Worm (Caenorhabditis elegans): ENCODE data around the gene mrps-25.

Gene mrps-25

ce11 chrIV:1012447-1012846 is 44.2 kb upstream of the mrps-25 start, which contains the start of gene rbm-39 (continued):
- TF ChIP-seq mdl-1 (tag; optimal IDR thresholded peaks at IDR 0.05): peak in 1 of 2 experiments; percentile 59
- TF ChIP-seq F13H6.1 (tag; optimal IDR thresholded peaks at IDR 0.05): peak; percentile 76
- no peak for TF ChIP-seq nhr-10 (tag; optimal IDR thresholded peaks at IDR 0.05)
- TF ChIP-seq ceh-16 (tag; optimal IDR thresholded peaks at IDR 0.05): peak; percentile 26
- peak; percentile 5 for TF ChIP-seq mab-5 (tag; optimal IDR thresholded peaks at IDR 0.05)
- TF ChIP-seq R02D3.7 (tag; optimal IDR thresholded peaks at IDR 0.05): no peak
- TF ChIP-seq nhr-129 (tag; optimal IDR thresholded peaks at IDR 0.05): peak; percentile 77
- TF ChIP-seq ceh-82 (tag; optimal IDR thresholded peaks at IDR 0.05): peak; percentile 4
- TF ChIP-seq lin-13 (GFP tag; optimal IDR thresholded peaks at IDR 0.05): peak; percentile 87
- no peak for TF ChIP-seq dmd-4 (tag; optimal IDR thresholded peaks at IDR 0.05)

ce11 chrIV:1013233-1013798 is 43.4 kb upstream of the mrps-25 start:
- no peak for TF ChIP-seq nhr-10 (tag; optimal IDR thresholded peaks at IDR 0.05)
- TF ChIP-seq nhr-25 (tag; optimal IDR thresholded peaks at IDR 0.05): no peak

ce11 chrIV:1015430-1015829 is 41.3 kb upstream of the mrps-25 start:
- TF ChIP-seq gmeb-1 (tag; optimal IDR thresholded peaks at IDR 0.05) (no peak), blmp-1 (tag; optimal IDR thresholded peaks at IDR 0.05; ENCODE audit: insufficient read depth) (no peak), nhr-11 (tag; optimal IDR thresholded peaks at IDR 0.05) (no peak), unc-62 (GFP tag; optimal IDR thresholded peaks at IDR 0.05) (no peak), ceh-16 (tag; optimal IDR thresholded peaks at IDR 0.05) (no peak), lin-11 (tag; optimal IDR thresholded peaks at IDR 0.05) (no peak)

ce11 chrIV:1019801-1020200 is 36.9 kb upstream of the mrps-25 start:
- no peak for TF ChIP-seq mbf-1 (tag; optimal IDR thresholded peaks at IDR 0.05)
- TF ChIP-seq unc-55 (GFP tag; optimal IDR thresholded peaks at IDR 0.05): no peak
- no peak for TF ChIP-seq C34F6.9 (tag; optimal IDR thresholded peaks at IDR 0.05)
- no peak for TF ChIP-seq sma-9 (GFP tag; optimal IDR thresholded peaks at IDR 0.05)
- no peak for TF ChIP-seq sma-9 (tag; optimal IDR thresholded peaks at IDR 0.05)
- no peak for TF ChIP-seq mab-5 (tag; optimal IDR thresholded peaks at IDR 0.05)
- no peak for TF ChIP-seq mdl-1 (tag; optimal IDR thresholded peaks at IDR 0.05)
- no peak for TF ChIP-seq ztf-1 (GFP tag; conservative IDR thresholded peaks at IDR 0.05)
- no peak for TF ChIP-seq sem-4 (tag; optimal IDR thresholded peaks at IDR 0.05)
- TF ChIP-seq lin-11 (tag; optimal IDR thresholded peaks at IDR 0.05): no peak
- TF ChIP-seq ZK546.5 (tag; optimal IDR thresholded peaks at IDR 0.05): no peak
- no peak for TF ChIP-seq ztf-4 (tag; optimal IDR thresholded peaks at IDR 0.05)
- no peak for TF ChIP-seq lin-13 (GFP tag; optimal IDR thresholded peaks at IDR 0.05)
- no peak for TF ChIP-seq elt-3 (tag; optimal IDR thresholded peaks at IDR 0.05)
- TF ChIP-seq fos-1 (tag; optimal IDR thresholded peaks at IDR 0.05): no peak
- no peak for TF ChIP-seq elt-1 (tag; optimal IDR thresholded peaks at IDR 0.05)
- no peak for TF ChIP-seq F13H6.1 (tag; optimal IDR thresholded peaks at IDR 0.05)
- no peak for TF ChIP-seq nhr-23 (tag; optimal IDR thresholded peaks at IDR 0.05)
- TF ChIP-seq sma-3 (GFP tag; optimal IDR thresholded peaks at IDR 0.05): no peak
- no peak for TF ChIP-seq Y55F3AM.14 (GFP tag; optimal IDR thresholded peaks at IDR 0.05)

- TF ChIP-seq ZK546.5 (tag; optimal IDR thresholded peaks at IDR 0.05) (no peak), nhr-11 (tag; optimal IDR thresholded peaks at IDR 0.05) (no peak), fos-1 (tag; optimal IDR thresholded peaks at IDR 0.05) (no peak)
These were observed 26.8 kb upstream of the mrps-25 start, which contains the start of gene abhd-14 for ce11 chrIV:1029939-1030338. Gene abhd-14, minus strand, starts transcription at chrIV:1030039.

- TF ChIP-seq crh-2 (tag; optimal IDR thresholded peaks at IDR 0.05): peak; percentile 52
- peak; percentile 19 for TF ChIP-seq nhr-25 (tag; optimal IDR thresholded peaks at IDR 0.05)
- TF ChIP-seq sma-9 (GFP tag; optimal IDR thresholded peaks at IDR 0.05): peak; percentile 3
- no peak for TF ChIP-seq sma-9 (tag; optimal IDR thresholded peaks at IDR 0.05)
- peak; percentile 92 for TF ChIP-seq fos-1 (tag; optimal IDR thresholded peaks at IDR 0.05)
- no peak for TF ChIP-seq ZK546.5 (tag; optimal IDR thresholded peaks at IDR 0.05)
- TF ChIP-seq C34F6.9 (tag; optimal IDR thresholded peaks at IDR 0.05): peak; percentile 5
- TF ChIP-seq nhr-129 (tag; optimal IDR thresholded peaks at IDR 0.05): no peak
- TF ChIP-seq gmeb-1 (tag; optimal IDR thresholded peaks at IDR 0.05): peak; percentile 20
- TF ChIP-seq snpc-4 (tag; optimal IDR thresholded peaks at IDR 0.05): no peak
These were observed 21.6 kb upstream of the mrps-25 start for ce11 chrIV:1035108-1035507.

All from whole organism, L2 larva.